Fruit fly (Drosophila melanogaster): ENCODE results near the gene RecQ5.

DNA sequence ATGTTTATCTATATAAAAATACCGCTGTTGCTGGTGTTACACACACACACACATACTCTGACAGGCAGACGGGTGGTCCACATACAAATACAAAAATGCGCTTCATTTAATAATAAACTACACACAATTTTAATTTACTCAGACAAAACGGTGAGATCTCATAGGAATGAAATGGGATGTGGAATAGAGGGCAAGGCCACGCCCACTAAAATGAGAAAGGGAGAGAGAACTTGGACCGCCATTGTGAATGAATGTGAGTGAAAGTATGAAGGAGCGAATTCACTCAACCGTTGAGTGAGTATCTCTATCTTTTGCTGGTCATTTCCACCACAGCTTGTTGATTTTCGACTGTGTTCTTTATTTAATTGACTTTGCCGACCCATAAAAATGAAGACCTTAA lies 31.3 kb downstream of the RecQ5 start:
- TF ChIP-seq chn (GFP tag; optimal IDR thresholded peaks at IDR 0.05) (no peak), Aef1 (GFP tag; IDR thresholded peaks at IDR 0.05) (no peak), CG30403 (GFP tag; optimal IDR thresholded peaks at IDR 0.05) (no peak), Hey (tag; optimal IDR thresholded peaks at IDR 0.05) (no peak), CG2712 (tag; optimal IDR thresholded peaks at IDR 0.05) (peak; percentile 53), CG12391 (tag; optimal IDR thresholded peaks at IDR 0.05) (no peak), Bteb2 (GFP tag; optimal IDR thresholded peaks at IDR 0.05) (no peak), hth (optimal IDR thresholded peaks at IDR 0.05) (no peak), Optix (GFP tag; IDR thresholded peaks at IDR 0.05) (no peak), CG6765 (GFP tag; optimal IDR thresholded peaks at IDR 0.05) (no peak), Tbp (GFP tag; optimal IDR thresholded peaks at IDR 0.05) (no peak), h (optimal IDR thresholded peaks at IDR 0.05) (no peak)
